Worm (Caenorhabditis elegans): ENCODE measurements around the gene spp-21.

- TF ChIP-seq nhr-28 (tag; optimal IDR thresholded peaks at IDR 0.05) (no peak), ces-1 (GFP tag; optimal IDR thresholded peaks at IDR 0.05) (no peak), unc-120 (tag; optimal IDR thresholded peaks at IDR 0.05; ENCODE audit: poor library complexity, severe bottlenecking) (no peak)
Observed at ce11 chrX:11515381-11515780, 25.5 kb downstream of the spp-21 start.
